Worm (Caenorhabditis elegans) whole organism, mixed stage, embryonic: Measurements from ENCODE around the gene cyp-34A9.

Source experiments
- M03D4.4 ChIP-seq: sonication (generic microtip); optimal IDR thresholded peaks from 2 replicates; lab custom pipeline; 2017; ENCODE audit warnings: mild to moderate bottlenecking, missing genetic modification characterization, missing compliant biosample characterization
- bed-3 ChIP-seq: fragments of 200-800 bp; sonication (Bioruptor generic); optimal IDR thresholded peaks from 3 replicates; lab custom pipeline; 2018; ENCODE audit warnings: mild to moderate bottlenecking, missing genetic modification characterization, moderate library complexity, missing compliant biosample characterization
- blmp-1 ChIP-seq: fragments of 150-350 bp; optimal IDR thresholded peaks from 2 replicates; lab custom pipeline; 2014; ENCODE audit warnings: missing biosample characterization, missing genetic modification characterization
- ceh-39 ChIP-seq: fragments of 150-350 bp; optimal IDR thresholded peaks from 2 replicates; lab custom pipeline; 2014; ENCODE audit warnings: missing biosample characterization, missing genetic modification characterization
- ceh-43 ChIP-seq: fragments of 200-800 bp; sonication (Bioruptor generic); optimal IDR thresholded peaks from 2 replicates; lab custom pipeline; 2018; ENCODE audit warnings: mild to moderate bottlenecking, missing genetic modification characterization, moderate library complexity, missing compliant biosample characterization
- ceh-83 ChIP-seq: fragments of 200-800 bp; sonication (Bioruptor generic); optimal IDR thresholded peaks from 2 replicates; lab custom pipeline; 2018; ENCODE audit warnings: mild to moderate bottlenecking, missing genetic modification characterization, missing compliant biosample characterization
- cnd-1 ChIP-seq: fragments of 200-800 bp; sonication (Bioruptor generic); optimal IDR thresholded peaks from 2 replicates; lab custom pipeline; 2018; ENCODE audit warnings: mild to moderate bottlenecking, missing genetic modification characterization, missing compliant biosample characterization
- drap-1 ChIP-seq: fragments of 200-800 bp; sonication (Bioruptor generic); optimal IDR thresholded peaks from 3 replicates; lab custom pipeline; 2018; ENCODE audit warnings: mild to moderate bottlenecking, missing genetic modification characterization, missing compliant biosample characterization
- elt-1 ChIP-seq: sonication (generic microtip); optimal IDR thresholded peaks from 2 replicates; lab custom pipeline; 2017; ENCODE audit warnings: missing genetic modification characterization, mild to moderate bottlenecking, missing compliant biosample characterization, antibody characterized with exemption, moderate library complexity, borderline replicate concordance; ENCODE audit not compliant: insufficient read depth
- elt-3 ChIP-seq: fragments of 150-350 bp; optimal IDR thresholded peaks from 2 replicates; lab custom pipeline; 2014; ENCODE audit warnings: missing biosample characterization, missing genetic modification characterization
- flh-1 ChIP-seq: fragments of 200-800 bp; sonication (Bioruptor generic); optimal IDR thresholded peaks from 2 replicates; lab custom pipeline; 2018; ENCODE audit warnings: mild to moderate bottlenecking, missing genetic modification characterization, moderate library complexity, missing compliant biosample characterization
- ham-2 ChIP-seq: fragments of 200-800 bp; sonication (Bioruptor generic); optimal IDR thresholded peaks from 2 replicates; lab custom pipeline; 2018; ENCODE audit warnings: mild to moderate bottlenecking, missing genetic modification characterization, missing compliant biosample characterization
- hlh-1 ChIP-seq: fragments of 150-350 bp; optimal IDR thresholded peaks from 2 replicates; lab custom pipeline; 2014; ENCODE audit warnings: missing biosample characterization, missing genetic modification reagents, missing genetic modification characterization
- lin-13 ChIP-seq: fragments of 150-350 bp; optimal IDR thresholded peaks from 2 replicates; lab custom pipeline; 2014; ENCODE audit warnings: missing biosample characterization, missing genetic modification characterization
- lsy-2 ChIP-seq: fragments of 150-350 bp; optimal IDR thresholded peaks from 2 replicates; lab custom pipeline; 2014; ENCODE audit warnings: missing biosample characterization, missing genetic modification characterization
- mab-5 ChIP-seq: fragments of 150-350 bp; optimal IDR thresholded peaks from 2 replicates; lab custom pipeline; 2014; ENCODE audit warnings: missing biosample characterization, missing genetic modification characterization
- mep-1 ChIP-seq: fragments of 150-350 bp; optimal IDR thresholded peaks from 2 replicates; lab custom pipeline; 2017; ENCODE audit warnings: missing biosample characterization, missing genetic modification reagents, missing genetic modification characterization, inconsistent platforms
- mls-2 ChIP-seq: sonication (generic microtip); optimal IDR thresholded peaks from 2 replicates; lab custom pipeline; 2016; ENCODE audit warnings: mild to moderate bottlenecking, missing genetic modification characterization, moderate library complexity, missing compliant biosample characterization
- nhr-2 ChIP-seq: fragments of 150-350 bp; optimal IDR thresholded peaks from 2 replicates; lab custom pipeline; 2014; ENCODE audit warnings: missing biosample characterization, missing genetic modification characterization
- nhr-237 ChIP-seq: fragments of 150-350 bp; optimal IDR thresholded peaks from 2 replicates; lab custom pipeline; 2014; ENCODE audit warnings: missing biosample characterization, missing genetic modification characterization
- nhr-28 ChIP-seq: fragments of 150-350 bp; optimal IDR thresholded peaks from 2 replicates; lab custom pipeline; 2014; ENCODE audit warnings: missing biosample characterization, missing genetic modification characterization
- nhr-76 ChIP-seq: sonication (generic microtip); optimal IDR thresholded peaks from 2 replicates; lab custom pipeline; 2017; ENCODE audit warnings: missing biosample characterization, missing genetic modification characterization
- pha-4 ChIP-seq: fragments of 150-350 bp; optimal IDR thresholded peaks from 2 replicates; lab custom pipeline; 2018; ENCODE audit warnings: missing biosample characterization, missing genetic modification reagents, missing genetic modification characterization
- sem-2 ChIP-seq: fragments of 200-800 bp; sonication (Bioruptor generic); optimal IDR thresholded peaks from 2 replicates; lab custom pipeline; 2018; ENCODE audit warnings: mild to moderate bottlenecking, missing genetic modification characterization, missing compliant biosample characterization
- snpc-4 ChIP-seq: fragments of 150-350 bp; optimal IDR thresholded peaks from 2 replicates; lab custom pipeline; 2014; ENCODE audit warnings: missing biosample characterization, missing genetic modification characterization
- sptf-1 ChIP-seq: sonication (generic microtip); optimal IDR thresholded peaks from 2 replicates; lab custom pipeline; 2017; ENCODE audit warnings: mild to moderate bottlenecking, missing genetic modification characterization, moderate library complexity, missing compliant biosample characterization
- tbx-8 ChIP-seq: fragments of 200-800 bp; sonication (Bioruptor generic); optimal IDR thresholded peaks from 2 replicates; lab custom pipeline; 2018; ENCODE audit warnings: mild to moderate bottlenecking, missing genetic modification characterization, moderate library complexity, missing compliant biosample characterization
- unc-120 ChIP-seq: sonication (generic microtip); optimal IDR thresholded peaks from 2 replicates; lab custom pipeline; 2017; ENCODE audit warnings: missing genetic modification characterization, missing compliant biosample characterization; ENCODE audit not compliant: poor library complexity, severe bottlenecking
- unc-39 ChIP-seq: fragments of 150-350 bp; optimal IDR thresholded peaks from 2 replicates; lab custom pipeline; 2014; ENCODE audit warnings: missing biosample characterization, missing genetic modification characterization
- unc-62 ChIP-seq: fragments of 150-350 bp; optimal IDR thresholded peaks from 2 replicates; lab custom pipeline; 2014; ENCODE audit warnings: missing biosample characterization, missing genetic modification reagents, missing genetic modification characterization
- ztf-11 ChIP-seq: fragments of 150-350 bp; optimal IDR thresholded peaks from 2 replicates; lab custom pipeline; 2014; ENCODE audit warnings: missing biosample characterization, missing genetic modification characterization

cyp-34A9 gene

ce11 chrV:3957608-3958007, 12.7 kb downstream of the cyp-34A9 start, which contains the start of gene cyp-34A5:
Gene cyp-34A5, minus strand, starts transcription at chrV:3957708.
- no peak for TF ChIP-seq tbx-8
- no peak for TF ChIP-seq ceh-43
- no peak for TF ChIP-seq ceh-83 (GFP tag; lab: Kevin White, UChicago)
- TF ChIP-seq nhr-2 = no peak
- no peak for TF ChIP-seq lsy-2 (tag; lab: Kevin White, UChicago)
- TF ChIP-seq, all 35 proteins: peak for 0

- TF ChIP-seq nhr-28 (tag; lab: Kevin White, UChicago) (no peak), ceh-39 (tag; lab: Kevin White, UChicago) (no peak), nhr-2 (no peak), mab-5 (tag; lab: Kevin White, UChicago) (no peak), unc-62 (GFP tag; lab: Kevin White, UChicago) (no peak), bed-3 (GFP tag; lab: Kevin White, UChicago) (no peak), lin-13 (tag; lab: Kevin White, UChicago) (no peak), snpc-4 (tag; lab: Kevin White, UChicago) (no peak), hlh-1 (tag; lab: Kevin White, UChicago) (no peak), M03D4.4 (no peak), nhr-76 (tag; lab: Kevin White, UChicago) (no peak), pha-4 (tag; lab: Kevin White, UChicago) (no peak), sptf-1 (no peak), tbx-8 (no peak), ceh-43 (no peak)
- TF ChIP-seq, all 35 proteins: peak for 0
Measured at ce11 chrV:3953739-3954138, 16.6 kb downstream of the cyp-34A9 start, which contains the start of gene str-247. Gene str-247, plus strand, starts transcription at chrV:3954039.

ce11 chrV:3949723-3950122, 20.6 kb downstream of the cyp-34A9 start, which contains the start of gene dach-1:
Gene dach-1, plus strand, starts transcription at chrV:3950023.
- no peak for TF ChIP-seq cnd-1

ce11 chrV:3945053-3945452, 25.3 kb downstream of the cyp-34A9 start, which contains the start of gene cyp-35B3:
Gene cyp-35B3, plus strand, starts transcription at chrV:3945353.
- TF ChIP-seq ceh-43 (no peak), unc-39 (no peak), ham-2 (GFP tag; lab: Kevin White, UChicago) (no peak), blmp-1 (tag; lab: Kevin White, UChicago) (no peak), nhr-237 (tag; lab: Kevin White, UChicago) (no peak), mls-2 (tag; lab: Kevin White, UChicago) (no peak), mab-5 (tag; lab: Kevin White, UChicago) (no peak), sem-2 (GFP tag; lab: Kevin White, UChicago) (no peak), nhr-76 (tag; lab: Kevin White, UChicago) (no peak), flh-1 (GFP tag; lab: Kevin White, UChicago) (no peak), bed-3 (GFP tag; lab: Kevin White, UChicago) (no peak), tbx-8 (no peak), unc-120 (tag; lab: Kevin White, UChicago) (no peak)

- no peak for TF ChIP-seq ceh-43
- no peak for TF ChIP-seq unc-62 (GFP tag; lab: Kevin White, UChicago)
- TF ChIP-seq elt-3 (tag; lab: Kevin White, UChicago) = no peak
- no peak for TF ChIP-seq ceh-39 (tag; lab: Kevin White, UChicago)
- TF ChIP-seq nhr-237 (tag; lab: Kevin White, UChicago) = no peak
- no peak for TF ChIP-seq M03D4.4
- no peak for TF ChIP-seq ztf-11 (tag; lab: Kevin White, UChicago)
- TF ChIP-seq sem-2 (GFP tag; lab: Kevin White, UChicago) = no peak
- TF ChIP-seq nhr-2 = no peak
- no peak for TF ChIP-seq tbx-8
- no peak for TF ChIP-seq nhr-76 (tag; lab: Kevin White, UChicago)
- no peak for TF ChIP-seq hlh-1 (tag; lab: Kevin White, UChicago)
- TF ChIP-seq pha-4 (tag; lab: Kevin White, UChicago) = no peak
- no peak for TF ChIP-seq elt-1 (tag; lab: Kevin White, UChicago)
- TF ChIP-seq drap-1 (GFP tag; lab: Kevin White, UChicago) = no peak
- TF ChIP-seq flh-1 (GFP tag; lab: Kevin White, UChicago) = no peak
- TF ChIP-seq mep-1 = no peak
- TF ChIP-seq ham-2 (GFP tag; lab: Kevin White, UChicago) = no peak
Measured at ce11 chrV:3943364-3943763, 27.0 kb downstream of the cyp-34A9 start.
